Worm (Caenorhabditis elegans) whole organism, mixed stage, embryonic: ENCODE data around the gene F35E8.10.

Experiments
- M03D4.4 ChIP-seq: sonication (generic microtip); optimal IDR thresholded peaks from 2 replicates; lab custom pipeline; 2017; ENCODE audit warnings: mild to moderate bottlenecking, missing genetic modification characterization, missing compliant biosample characterization
- bed-3 ChIP-seq: fragments of 200-800 bp; sonication (Bioruptor generic); optimal IDR thresholded peaks from 3 replicates; lab custom pipeline; 2018; ENCODE audit warnings: mild to moderate bottlenecking, missing genetic modification characterization, moderate library complexity, missing compliant biosample characterization
- blmp-1 ChIP-seq: fragments of 150-350 bp; optimal IDR thresholded peaks from 2 replicates; lab custom pipeline; 2014; ENCODE audit warnings: missing biosample characterization, missing genetic modification characterization
- ceh-39 ChIP-seq: fragments of 150-350 bp; optimal IDR thresholded peaks from 2 replicates; lab custom pipeline; 2014; ENCODE audit warnings: missing biosample characterization, missing genetic modification characterization
- ceh-43 ChIP-seq: fragments of 200-800 bp; sonication (Bioruptor generic); optimal IDR thresholded peaks from 2 replicates; lab custom pipeline; 2018; ENCODE audit warnings: mild to moderate bottlenecking, missing genetic modification characterization, moderate library complexity, missing compliant biosample characterization
- ces-1 ChIP-seq: fragments of 150-350 bp; optimal IDR thresholded peaks from 2 replicates; lab custom pipeline; 2014; ENCODE audit warnings: missing biosample characterization, missing genetic modification reagents, missing genetic modification characterization
- cnd-1 ChIP-seq: fragments of 200-800 bp; sonication (Bioruptor generic); optimal IDR thresholded peaks from 2 replicates; lab custom pipeline; 2018; ENCODE audit warnings: mild to moderate bottlenecking, missing genetic modification characterization, missing compliant biosample characterization
- drap-1 ChIP-seq: fragments of 200-800 bp; sonication (Bioruptor generic); optimal IDR thresholded peaks from 3 replicates; lab custom pipeline; 2018; ENCODE audit warnings: mild to moderate bottlenecking, missing genetic modification characterization, missing compliant biosample characterization
- elt-1 ChIP-seq: sonication (generic microtip); optimal IDR thresholded peaks from 2 replicates; lab custom pipeline; 2017; ENCODE audit warnings: missing genetic modification characterization, mild to moderate bottlenecking, missing compliant biosample characterization, antibody characterized with exemption, moderate library complexity, borderline replicate concordance; ENCODE audit not compliant: insufficient read depth
- elt-3 ChIP-seq: fragments of 150-350 bp; optimal IDR thresholded peaks from 2 replicates; lab custom pipeline; 2014; ENCODE audit warnings: missing biosample characterization, missing genetic modification characterization
- flh-1 ChIP-seq: fragments of 200-800 bp; sonication (Bioruptor generic); optimal IDR thresholded peaks from 2 replicates; lab custom pipeline; 2018; ENCODE audit warnings: mild to moderate bottlenecking, missing genetic modification characterization, moderate library complexity, missing compliant biosample characterization
- ham-2 ChIP-seq: fragments of 200-800 bp; sonication (Bioruptor generic); optimal IDR thresholded peaks from 2 replicates; lab custom pipeline; 2018; ENCODE audit warnings: mild to moderate bottlenecking, missing genetic modification characterization, missing compliant biosample characterization
- hlh-1 ChIP-seq: fragments of 150-350 bp; optimal IDR thresholded peaks from 2 replicates; lab custom pipeline; 2014; ENCODE audit warnings: missing biosample characterization, missing genetic modification reagents, missing genetic modification characterization
- lin-13 ChIP-seq: fragments of 150-350 bp; optimal IDR thresholded peaks from 2 replicates; lab custom pipeline; 2014; ENCODE audit warnings: missing biosample characterization, missing genetic modification characterization
- lin-32 ChIP-seq: fragments of 200-800 bp; sonication (Bioruptor generic); optimal IDR thresholded peaks from 2 replicates; lab custom pipeline; 2018; ENCODE audit warnings: mild to moderate bottlenecking, missing genetic modification characterization, missing compliant biosample characterization
- lsy-2 ChIP-seq: fragments of 150-350 bp; optimal IDR thresholded peaks from 2 replicates; lab custom pipeline; 2014; ENCODE audit warnings: missing biosample characterization, missing genetic modification characterization
- mab-5 ChIP-seq: fragments of 150-350 bp; optimal IDR thresholded peaks from 2 replicates; lab custom pipeline; 2014; ENCODE audit warnings: missing biosample characterization, missing genetic modification characterization
- mep-1 ChIP-seq: fragments of 150-350 bp; optimal IDR thresholded peaks from 2 replicates; lab custom pipeline; 2017; ENCODE audit warnings: missing biosample characterization, missing genetic modification reagents, missing genetic modification characterization, inconsistent platforms
- mls-2 ChIP-seq: sonication (generic microtip); optimal IDR thresholded peaks from 2 replicates; lab custom pipeline; 2016; ENCODE audit warnings: mild to moderate bottlenecking, missing genetic modification characterization, moderate library complexity, missing compliant biosample characterization
- nhr-12 ChIP-seq: fragments of 150-350 bp; optimal IDR thresholded peaks from 2 replicates; lab custom pipeline; 2014; ENCODE audit warnings: missing biosample characterization, missing genetic modification characterization
- nhr-28 ChIP-seq: fragments of 150-350 bp; optimal IDR thresholded peaks from 2 replicates; lab custom pipeline; 2014; ENCODE audit warnings: missing biosample characterization, missing genetic modification characterization
- nhr-76 ChIP-seq: sonication (generic microtip); optimal IDR thresholded peaks from 2 replicates; lab custom pipeline; 2017; ENCODE audit warnings: missing biosample characterization, missing genetic modification characterization
- pha-4 ChIP-seq: fragments of 150-350 bp; optimal IDR thresholded peaks from 2 replicates; lab custom pipeline; 2018; ENCODE audit warnings: missing biosample characterization, missing genetic modification reagents, missing genetic modification characterization
- sem-2 ChIP-seq: fragments of 200-800 bp; sonication (Bioruptor generic); optimal IDR thresholded peaks from 2 replicates; lab custom pipeline; 2018; ENCODE audit warnings: mild to moderate bottlenecking, missing genetic modification characterization, missing compliant biosample characterization
- snpc-4 ChIP-seq: fragments of 150-350 bp; optimal IDR thresholded peaks from 2 replicates; lab custom pipeline; 2014; ENCODE audit warnings: missing biosample characterization, missing genetic modification characterization
- sptf-1 ChIP-seq: sonication (generic microtip); optimal IDR thresholded peaks from 2 replicates; lab custom pipeline; 2017; ENCODE audit warnings: mild to moderate bottlenecking, missing genetic modification characterization, moderate library complexity, missing compliant biosample characterization
- tbx-8 ChIP-seq: fragments of 200-800 bp; sonication (Bioruptor generic); optimal IDR thresholded peaks from 2 replicates; lab custom pipeline; 2018; ENCODE audit warnings: mild to moderate bottlenecking, missing genetic modification characterization, moderate library complexity, missing compliant biosample characterization
- unc-120 ChIP-seq: sonication (generic microtip); optimal IDR thresholded peaks from 2 replicates; lab custom pipeline; 2017; ENCODE audit warnings: missing genetic modification characterization, missing compliant biosample characterization; ENCODE audit not compliant: poor library complexity, severe bottlenecking
- unc-39 ChIP-seq: fragments of 150-350 bp; optimal IDR thresholded peaks from 2 replicates; lab custom pipeline; 2014; ENCODE audit warnings: missing biosample characterization, missing genetic modification characterization
- zip-8 ChIP-seq: fragments of 150-350 bp; optimal IDR thresholded peaks from 2 replicates; lab custom pipeline; 2014; ENCODE audit warnings: missing biosample characterization, missing genetic modification characterization
- ztf-11 ChIP-seq: fragments of 150-350 bp; optimal IDR thresholded peaks from 2 replicates; lab custom pipeline; 2014; ENCODE audit warnings: missing biosample characterization, missing genetic modification characterization

F35E8.10 gene

DNA sequence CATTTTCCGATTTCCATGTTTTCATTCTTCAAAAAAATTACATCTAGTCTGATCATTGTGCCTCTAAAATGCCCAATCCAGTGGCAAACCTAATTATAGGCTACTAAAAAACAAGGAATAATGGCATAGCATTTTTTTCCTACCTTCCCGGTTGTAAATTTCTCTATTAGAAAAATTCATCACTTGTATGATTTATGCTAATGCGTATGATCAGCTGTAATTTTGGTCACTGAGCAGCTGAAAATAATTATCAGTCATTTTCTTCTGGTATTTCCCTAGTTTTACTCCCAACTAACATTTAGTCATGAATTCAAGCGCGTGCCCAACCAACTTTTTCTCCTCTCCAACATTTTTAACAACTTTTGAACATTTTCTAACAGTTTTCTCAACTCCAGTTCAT lies 35.3 kb upstream of the F35E8.10 start, which contains the start of gene srh-186:
TSS of gene srh-186 (plus strand) at position 301 of the 400 bp plus-strand sequence.
- TF ChIP-seq pha-4 (no peak), ceh-39 (tag; lab: Kevin White, UChicago) (no peak), lin-32 (no peak), snpc-4 (tag; lab: Kevin White, UChicago) (no peak)

DNA sequence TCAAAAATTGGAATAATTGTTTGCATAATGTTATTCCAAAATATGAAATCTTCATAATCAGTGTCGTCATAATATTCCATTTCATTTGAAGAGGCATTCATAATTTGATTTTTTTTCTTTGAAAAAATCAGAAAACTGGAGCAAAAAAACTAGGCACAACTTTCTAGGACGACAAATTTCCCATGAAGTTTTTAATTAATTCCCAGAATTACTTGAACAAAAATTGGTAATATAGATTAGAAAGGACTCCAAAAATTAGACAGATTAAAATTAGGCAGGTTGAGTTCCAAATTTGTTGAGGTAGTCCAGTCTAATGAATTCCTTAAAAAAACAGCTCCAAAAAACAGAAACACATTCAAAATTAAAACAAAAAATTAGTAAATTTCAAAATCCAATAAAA lies 34.8 kb upstream of the F35E8.10 start, which contains the start of gene srw-57:
TSS of gene srw-57 (minus strand) at position 101 of the 400 bp plus-strand sequence.
- TF ChIP-seq ces-1 (no peak), nhr-12 (tag; lab: Kevin White, UChicago) (no peak)
- TF ChIP-seq, all 35 proteins: peak for 0

DNA sequence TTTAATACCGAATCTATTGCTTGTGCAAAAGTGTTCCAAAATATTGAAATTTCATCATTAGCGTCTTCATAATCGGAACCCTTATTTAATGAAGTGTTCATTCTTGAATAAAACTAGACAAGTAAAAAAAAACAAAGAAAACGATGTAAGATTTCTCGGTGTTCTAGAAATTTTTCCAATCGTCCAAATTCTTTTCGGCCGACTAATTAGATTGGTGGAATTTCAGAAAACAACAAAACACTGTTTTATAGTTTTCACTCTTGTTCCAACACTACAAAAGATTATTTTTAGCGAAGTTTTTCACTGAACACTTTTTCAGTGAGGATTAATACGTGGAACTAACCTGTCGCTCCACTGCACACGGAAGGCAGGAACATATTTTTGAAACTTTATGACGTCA lies 32.6 kb upstream of the F35E8.10 start, which contains the start of gene srw-56:
TSS of gene srw-56 (minus strand) at position 101 of the 400 bp plus-strand sequence.
- no peak for TF ChIP-seq mls-2 (tag; lab: Kevin White, UChicago)
- TF ChIP-seq ham-2, result no peak
- TF ChIP-seq ces-1, result no peak
- TF ChIP-seq cnd-1, result no peak
- TF ChIP-seq sptf-1 (tag; lab: Kevin White, UChicago), result no peak
- TF ChIP-seq elt-1 (tag; lab: Kevin White, UChicago), result no peak
- no peak for TF ChIP-seq unc-39 (tag; lab: Kevin White, UChicago)
- no peak for TF ChIP-seq ceh-43 (GFP tag; lab: Kevin White, UChicago)
- no peak for TF ChIP-seq M03D4.4 (tag; lab: Kevin White, UChicago)
- no peak for TF ChIP-seq nhr-76 (tag; lab: Kevin White, UChicago)
- TF ChIP-seq ztf-11, result no peak
- TF ChIP-seq hlh-1 (tag; lab: Kevin White, UChicago), result no peak
- no peak for TF ChIP-seq lin-13 (tag; lab: Kevin White, UChicago)
- no peak for TF ChIP-seq blmp-1 (tag; lab: Kevin White, UChicago)
- TF ChIP-seq drap-1 (GFP tag; lab: Kevin White, UChicago), result no peak
- TF ChIP-seq unc-120 (tag; lab: Kevin White, UChicago), result no peak
- no peak for TF ChIP-seq snpc-4 (tag; lab: Kevin White, UChicago)

DNA sequence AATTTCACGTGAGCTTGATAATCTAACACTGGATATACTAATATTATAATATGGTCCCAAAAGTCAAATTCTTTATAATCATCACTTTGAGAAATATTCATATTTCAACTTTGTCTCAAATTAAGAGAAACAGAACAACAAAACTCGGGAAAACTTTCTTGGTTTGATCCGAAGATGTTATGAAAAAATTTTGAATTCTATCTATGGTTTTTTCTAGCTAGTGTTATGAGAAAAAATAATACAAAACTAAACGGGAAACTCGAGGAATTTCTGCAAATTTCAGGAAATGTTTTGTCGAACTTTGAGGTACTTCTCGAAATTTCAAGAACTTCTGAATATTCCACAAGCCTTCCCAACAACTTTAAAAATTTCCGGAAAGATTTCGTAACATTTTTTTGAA lies 30.7 kb upstream of the F35E8.10 start, which contains the start of gene srw-59:
TSS of gene srw-59 (minus strand) at position 101 of the 400 bp plus-strand sequence.
- TF ChIP-seq lin-13 (tag; lab: Kevin White, UChicago) (no peak), tbx-8 (GFP tag; lab: Kevin White, UChicago) (no peak), mep-1 (no peak), elt-1 (tag; lab: Kevin White, UChicago) (no peak), lin-32 (no peak), nhr-28 (tag; lab: Kevin White, UChicago) (no peak), ceh-43 (GFP tag; lab: Kevin White, UChicago) (no peak), zip-8 (no peak), mab-5 (tag; lab: Kevin White, UChicago) (no peak), ztf-11 (no peak), pha-4 (no peak), unc-120 (tag; lab: Kevin White, UChicago) (no peak), lsy-2 (tag; lab: Kevin White, UChicago) (no peak), bed-3 (GFP tag; lab: Kevin White, UChicago) (no peak), ceh-39 (tag; lab: Kevin White, UChicago) (no peak), ham-2 (no peak), elt-3 (no peak), sem-2 (GFP tag; lab: Kevin White, UChicago) (no peak)
- TF ChIP-seq, all 35 proteins: peak for 0

DNA sequence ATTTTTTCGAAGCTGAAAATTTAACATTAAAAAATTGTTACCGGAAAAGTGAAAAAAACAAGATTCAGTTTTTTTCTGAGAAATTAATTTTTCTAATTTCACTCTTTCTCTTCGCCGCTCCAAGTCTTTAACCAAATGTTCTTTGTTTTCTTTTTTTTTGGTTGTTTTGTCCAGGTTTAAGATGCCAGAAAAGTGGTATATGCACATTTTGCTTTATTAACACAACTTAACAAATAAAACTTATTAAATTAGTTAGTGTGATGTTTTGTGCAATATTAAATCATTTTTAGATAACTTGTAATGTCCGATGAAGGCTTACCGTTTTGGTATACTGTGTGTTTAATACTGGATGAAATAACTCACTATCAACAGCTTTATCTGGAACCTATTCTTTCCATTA lies 23.0 kb upstream of the F35E8.10 start, which contains the start of gene srw-53:
TSS of gene srw-53 (plus strand) at position 301 of the 400 bp plus-strand sequence.
- TF ChIP-seq sem-2 (GFP tag; lab: Kevin White, UChicago), result no peak
- no peak for TF ChIP-seq flh-1 (GFP tag; lab: Kevin White, UChicago)
- TF ChIP-seq elt-1 (tag; lab: Kevin White, UChicago), result no peak
- TF ChIP-seq ceh-39 (tag; lab: Kevin White, UChicago), result no peak
- no peak for TF ChIP-seq ztf-11
- no peak for TF ChIP-seq bed-3 (GFP tag; lab: Kevin White, UChicago)
- no peak for TF ChIP-seq sptf-1 (tag; lab: Kevin White, UChicago)
- TF ChIP-seq nhr-28 (tag; lab: Kevin White, UChicago), result no peak
- no peak for TF ChIP-seq mep-1
- no peak for TF ChIP-seq snpc-4 (tag; lab: Kevin White, UChicago)
- TF ChIP-seq blmp-1 (tag; lab: Kevin White, UChicago), result no peak
